Worm (Caenorhabditis elegans) whole organism, L1 larva: ENCODE measurements around the gene sox-4.

ENCODE experiments used
- C04F5.9 ChIP-seq: sonication (generic microtip); optimal IDR thresholded peaks from 2 replicates; lab custom pipeline; 2016; ENCODE audit warnings: missing genetic modification characterization, missing compliant biosample characterization
- aha-1 ChIP-seq: fragments of 150-350 bp; optimal IDR thresholded peaks from 2 replicates; lab custom pipeline; 2014; ENCODE audit warnings: missing biosample characterization, missing genetic modification characterization
- aly-2 ChIP-seq: fragments of 150-350 bp; optimal IDR thresholded peaks from 2 replicates; lab custom pipeline; 2014; ENCODE audit warnings: missing biosample characterization, missing genetic modification characterization
- ama-1 ChIP-seq: fragments of 150-350 bp; optimal IDR thresholded peaks from 2 replicates; lab custom pipeline; 2014
- ceh-63 ChIP-seq: fragments of 200-800 bp; sonication (Bioruptor generic); optimal IDR thresholded peaks from 2 replicates; lab custom pipeline; 2018; ENCODE audit warnings: mild to moderate bottlenecking, missing genetic modification characterization, missing compliant biosample characterization
- ceh-82 ChIP-seq, 3 experiments: fragments of 150-350 bp in 1 of 3; sonication (generic microtip) in 2 of 3; optimal IDR thresholded peaks; 2 replicates each; lab custom pipeline; 2014 to 2017; ENCODE audit warnings: missing biosample characterization in 3 of 3, missing genetic modification characterization in 3 of 3
- ces-1 ChIP-seq: fragments of 150-350 bp; optimal IDR thresholded peaks from 2 replicates; lab custom pipeline; 2014; ENCODE audit warnings: missing biosample characterization, missing genetic modification reagents, missing genetic modification characterization
- dsc-1 ChIP-seq: sonication (generic microtip); optimal IDR thresholded peaks from 2 replicates; lab custom pipeline; 2016; ENCODE audit warnings: mild to moderate bottlenecking, missing genetic modification characterization, missing compliant biosample characterization
- efl-1 ChIP-seq, 4 experiments: fragments of 150-350 bp; optimal IDR thresholded peaks in 3 of 4; peaks in 1 of 4; 1 replicate in 1 of 4; 2 replicates in 3 of 4; lab custom pipeline; 2014; ENCODE audit warnings: missing biosample characterization in 2 of 4, missing genetic modification characterization in 2 of 4, missing genetic modification reagents in 2 of 4
- elt-2 ChIP-seq: sonication (generic microtip); optimal IDR thresholded peaks from 2 replicates; lab custom pipeline; 2016; ENCODE audit warnings: missing genetic modification characterization, mild to moderate bottlenecking, inconsistent platforms, missing compliant biosample characterization, missing genetic modification reagents
- fkh-4 ChIP-seq: sonication (generic microtip); optimal IDR thresholded peaks from 2 replicates; lab custom pipeline; 2016; ENCODE audit warnings: missing compliant biosample characterization, missing genetic modification characterization, borderline replicate concordance
- hlh-17 ChIP-seq: fragments of 200-800 bp; sonication (Bioruptor generic); optimal IDR thresholded peaks from 2 replicates; lab custom pipeline; 2018; ENCODE audit warnings: missing genetic modification characterization, mild to moderate bottlenecking, missing compliant biosample characterization, moderate library complexity, borderline replicate concordance
- hlh-4 ChIP-seq: sonication (generic microtip); optimal IDR thresholded peaks from 2 replicates; lab custom pipeline; 2016; ENCODE audit warnings: mild to moderate bottlenecking, missing genetic modification characterization, missing compliant biosample characterization
- irx-1 ChIP-seq: sonication (generic microtip); optimal IDR thresholded peaks from 2 replicates; lab custom pipeline; 2016; ENCODE audit warnings: missing genetic modification characterization, missing compliant biosample characterization
- lin-14 ChIP-seq: fragments of 200-800 bp; sonication (Bioruptor generic); optimal IDR thresholded peaks from 2 replicates; lab custom pipeline; 2018; ENCODE audit warnings: mild to moderate bottlenecking, missing genetic modification characterization, moderate library complexity, missing compliant biosample characterization
- lin-15B ChIP-seq: fragments of 150-350 bp; sonication (generic microtip); optimal IDR thresholded peaks from 3 replicates; lab custom pipeline; 2014; ENCODE audit warnings: missing biosample characterization, missing genetic modification characterization
- lin-35 ChIP-seq, 2 experiments: fragments of 150-350 bp; optimal IDR thresholded peaks; 2 replicates each; lab custom pipeline; 2014; ENCODE audit warnings: missing biosample characterization in 2 of 2, missing genetic modification characterization in 2 of 2, missing genetic modification reagents in 2 of 2
- lin-39 ChIP-seq: fragments of 150-350 bp; optimal IDR thresholded peaks from 2 replicates; lab custom pipeline; 2014; ENCODE audit warnings: missing biosample characterization, missing genetic modification reagents, missing genetic modification characterization
- lir-3 ChIP-seq: sonication (generic microtip); optimal IDR thresholded peaks from 2 replicates; lab custom pipeline; 2016; ENCODE audit warnings: mild to moderate bottlenecking, missing genetic modification characterization, moderate library complexity, missing compliant biosample characterization; ENCODE audit not compliant: poor library complexity
- lsy-2 ChIP-seq, 2 experiments: fragments of 150-350 bp; optimal IDR thresholded peaks; 2 replicates each; lab custom pipeline; 2014; ENCODE audit warnings: missing biosample characterization in 2 of 2, missing genetic modification characterization in 2 of 2
- mdl-1 ChIP-seq, 2 experiments: fragments of 150-350 bp; optimal IDR thresholded peaks; 2 replicates each; lab custom pipeline; 2014 to 2017; ENCODE audit warnings: missing biosample characterization in 2 of 2, missing genetic modification characterization in 2 of 2, inconsistent platforms in 1 of 2
- mep-1 ChIP-seq: fragments of 150-350 bp; optimal IDR thresholded peaks from 2 replicates; lab custom pipeline; 2014; ENCODE audit warnings: missing biosample characterization, missing genetic modification characterization
- nhr-12 ChIP-seq: sonication (generic microtip); optimal IDR thresholded peaks from 2 replicates; lab custom pipeline; 2017; ENCODE audit warnings: missing biosample characterization, missing genetic modification characterization
- nhr-19 ChIP-seq: fragments of 200-800 bp; sonication (Bioruptor generic); conservative IDR thresholded peaks from 2 replicates; pipeline ENCODE4 v1.3.6; 2022; ENCODE audit warnings: missing genetic modification characterization, missing compliant biosample characterization
- nhr-20 ChIP-seq: sonication (generic microtip); optimal IDR thresholded peaks from 2 replicates; lab custom pipeline; 2016; ENCODE audit warnings: mild to moderate bottlenecking, missing genetic modification characterization, missing compliant biosample characterization
- nhr-237 ChIP-seq: fragments of 150-350 bp; optimal IDR thresholded peaks from 2 replicates; lab custom pipeline; 2014; ENCODE audit warnings: missing biosample characterization, missing genetic modification characterization
- nhr-71 ChIP-seq: sonication (generic microtip); optimal IDR thresholded peaks from 2 replicates; lab custom pipeline; 2016; ENCODE audit warnings: mild to moderate bottlenecking, missing genetic modification characterization, moderate library complexity, missing compliant biosample characterization
- nhr-84 ChIP-seq: sonication (generic microtip); optimal IDR thresholded peaks from 2 replicates; lab custom pipeline; 2017; ENCODE audit warnings: missing biosample characterization, missing genetic modification characterization
- nhr-85 ChIP-seq: sonication (generic microtip); peaks from one replicate; lab custom pipeline; 2016; ENCODE audit warnings: missing genetic modification characterization, inconsistent platforms, missing compliant biosample characterization
- nhr-90 ChIP-seq: sonication (generic microtip); optimal IDR thresholded peaks from 2 replicates; lab custom pipeline; 2016; ENCODE audit warnings: mild to moderate bottlenecking, missing genetic modification characterization, missing compliant biosample characterization; ENCODE audit not compliant: poor library complexity
- pag-3 ChIP-seq: sonication (generic microtip); optimal IDR thresholded peaks from 2 replicates; lab custom pipeline; 2017; ENCODE audit warnings: missing genetic modification characterization, mild to moderate bottlenecking, missing compliant biosample characterization, antibody characterized with exemption, borderline replicate concordance; ENCODE audit not compliant: insufficient read depth
- pqm-1 ChIP-seq: sonication (generic microtip); optimal IDR thresholded peaks from 3 replicates; lab custom pipeline; 2017; ENCODE audit warnings: missing biosample characterization, missing genetic modification characterization
- skn-1 ChIP-seq: fragments of 150-350 bp; optimal IDR thresholded peaks from 2 replicates; lab custom pipeline; 2014; ENCODE audit warnings: missing biosample characterization, missing genetic modification characterization
- sup-37 ChIP-seq: fragments of 200-800 bp; sonication (Bioruptor generic); optimal IDR thresholded peaks from 2 replicates; lab custom pipeline; 2018; ENCODE audit warnings: mild to moderate bottlenecking, missing genetic modification characterization, missing compliant biosample characterization
- swsn-7 ChIP-seq: sonication (generic microtip); optimal IDR thresholded peaks from 2 replicates; lab custom pipeline; 2016; ENCODE audit warnings: missing genetic modification characterization, missing compliant biosample characterization
- tbx-2 ChIP-seq: sonication (generic microtip); optimal IDR thresholded peaks from 2 replicates; lab custom pipeline; 2016; ENCODE audit warnings: missing genetic modification characterization, missing compliant biosample characterization
- tlp-1 ChIP-seq: fragments of 150-350 bp; optimal IDR thresholded peaks from 2 replicates; lab custom pipeline; 2014; ENCODE audit warnings: missing biosample characterization, missing genetic modification characterization
- unc-130 ChIP-seq: fragments of 150-350 bp; optimal IDR thresholded peaks from 2 replicates; lab custom pipeline; 2017; ENCODE audit warnings: missing biosample characterization, missing genetic modification characterization, inconsistent platforms
- unc-62 ChIP-seq: fragments of 150-350 bp; optimal IDR thresholded peaks from 2 replicates; lab custom pipeline; 2014; ENCODE audit warnings: missing biosample characterization, missing genetic modification reagents, missing genetic modification characterization
- xbp-1 ChIP-seq: sonication (generic microtip); optimal IDR thresholded peaks from 2 replicates; lab custom pipeline; 2016; ENCODE audit warnings: missing genetic modification characterization, missing compliant biosample characterization
- zag-1 ChIP-seq: fragments of 150-350 bp; optimal IDR thresholded peaks from 2 replicates; lab custom pipeline; 2014; ENCODE audit warnings: missing biosample characterization, missing genetic modification characterization
- ztf-11 ChIP-seq, 2 experiments: sonication (generic microtip); optimal IDR thresholded peaks; 2 replicates each; lab custom pipeline; 2016 to 2017; ENCODE audit warnings: missing genetic modification characterization in 2 of 2, missing biosample characterization in 1 of 2, missing compliant biosample characterization in 1 of 2
- ztf-4 ChIP-seq: fragments of 150-350 bp; optimal IDR thresholded peaks from 2 replicates; lab custom pipeline; 2014; ENCODE audit warnings: missing biosample characterization, missing genetic modification characterization

sox-4 gene

DNA sequence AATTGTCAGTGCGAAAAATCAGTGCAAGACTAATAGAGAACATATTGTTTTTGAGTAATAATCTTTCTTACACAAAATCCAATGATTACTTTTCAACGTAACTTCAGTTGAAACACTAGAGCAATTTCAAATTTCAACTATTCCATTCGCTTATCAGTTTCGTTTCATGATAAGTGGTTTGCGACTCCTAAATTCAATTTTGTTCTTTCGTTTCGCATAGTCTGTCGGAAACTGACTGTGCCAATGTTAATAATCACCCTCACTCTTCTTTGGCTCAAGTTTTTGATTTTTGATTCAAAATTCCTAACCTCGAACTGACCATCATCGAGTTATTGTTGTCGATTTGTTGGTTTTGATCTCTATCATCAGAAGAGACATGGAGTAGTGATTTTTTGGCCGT lies 39.9 kb upstream of the sox-4 start:
- no peak for TF ChIP-seq ces-1 (GFP tag; lab: Kevin White, UChicago)
- TF ChIP-seq efl-1 (optimal IDR thresholded peaks at IDR 0.05; lab: Kevin White, UChicago) = no peak
- peak in 1 of 2 experiments; percentile 40 for TF ChIP-seq efl-1 (GFP tag; optimal IDR thresholded peaks at IDR 0.05 in 1 of 2; lab: Kevin White, UChicago)
- peak; percentile 31 for TF ChIP-seq elt-2 (tag; lab: Kevin White, UChicago)
- TF ChIP-seq lin-35 (GFP tag; optimal IDR thresholded peaks at IDR 0.05; lab: Kevin White, UChicago) = no peak
- TF ChIP-seq ztf-11 (tag; optimal IDR thresholded peaks at IDR 0.05; lab: Kevin White, UChicago) = no peak
- TF ChIP-seq, all 84 proteins: peak for 2

ce11 chrX:3547828-3548227 lies 39.0 kb upstream of the sox-4 start:
- TF ChIP-seq nhr-19 (GFP tag; lab: Robert Waterston, UW) = no peak
- TF ChIP-seq sup-37 (GFP tag; lab: Kevin White, UChicago) = no peak
- TF ChIP-seq hlh-17 (GFP tag; lab: Kevin White, UChicago) = no peak
- no peak for TF ChIP-seq swsn-7
- no peak for TF ChIP-seq lin-15B (tag; lab: Kevin White, UChicago)
- TF ChIP-seq ama-1 (lab: Kevin White, UChicago) = no peak
- no peak for TF ChIP-seq skn-1 (tag; lab: Kevin White, UChicago)
- no peak for TF ChIP-seq irx-1 (tag; lab: Kevin White, UChicago)
- TF ChIP-seq nhr-71 (tag; lab: Kevin White, UChicago) = no peak
- TF ChIP-seq ztf-4 (tag; lab: Kevin White, UChicago) = no peak
- no peak for TF ChIP-seq lin-35 (GFP tag; optimal IDR thresholded peaks at IDR 0.05; lab: Kevin White, UChicago)
- TF ChIP-seq unc-62 = no peak
- TF ChIP-seq dsc-1 (tag; lab: Kevin White, UChicago) = no peak
- TF ChIP-seq efl-1 (optimal IDR thresholded peaks at IDR 0.05; lab: Kevin White, UChicago) = no peak
- no peak for TF ChIP-seq efl-1 (GFP tag; optimal IDR thresholded peaks at IDR 0.05 in 1 of 2; lab: Kevin White, UChicago)
- TF ChIP-seq unc-130 (tag; lab: Kevin White, UChicago) = no peak
- no peak for TF ChIP-seq C04F5.9 (tag; lab: Kevin White, UChicago)
- no peak for TF ChIP-seq xbp-1 (tag; lab: Kevin White, UChicago)

DNA sequence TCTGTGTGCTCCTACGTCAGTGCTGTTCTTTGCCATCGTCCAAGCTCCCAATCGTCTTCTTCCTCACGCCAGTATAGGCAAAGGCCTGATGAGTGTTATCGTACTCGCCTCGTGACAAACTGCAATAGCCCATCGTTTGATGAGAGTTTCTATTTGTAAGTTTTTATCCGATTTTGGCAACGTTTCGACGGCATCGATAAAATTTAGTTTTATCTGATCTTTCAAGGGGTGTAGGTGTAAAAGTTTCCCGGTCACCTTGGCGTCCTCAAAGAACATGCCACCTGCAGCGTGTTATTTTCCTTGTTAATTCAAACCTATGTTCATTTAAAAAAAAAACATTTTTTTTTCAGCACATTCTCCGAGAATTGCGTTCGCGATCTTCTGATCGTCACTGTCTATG lies 38.3 kb upstream of the sox-4 start:
- TF ChIP-seq zag-1 (tag; lab: Kevin White, UChicago) = no peak
- peak; percentile 63 for TF ChIP-seq nhr-85 (tag; lab: Kevin White, UChicago)
- TF ChIP-seq lin-14 (GFP tag; lab: Kevin White, UChicago) = peak; percentile 15
- TF ChIP-seq nhr-20 (tag; lab: Kevin White, UChicago) = peak; percentile 31
- no peak for TF ChIP-seq lir-3 (tag; lab: Kevin White, UChicago)
- TF ChIP-seq, all 84 proteins: peak for 3

ce11 chrX:3542242-3542641 lies 33.4 kb upstream of the sox-4 start, which contains the start of gene rgs-7:
Gene rgs-7 (plus strand): TSS chrX:3542542.
- TF ChIP-seq skn-1 (tag; lab: Kevin White, UChicago) (no peak), xbp-1 (tag; lab: Kevin White, UChicago) (no peak), zag-1 (tag; lab: Kevin White, UChicago) (no peak), nhr-20 (tag; lab: Kevin White, UChicago) (no peak), ceh-82 (tag; optimal IDR thresholded peaks at IDR 0.05; lab: Kevin White, UChicago) (no peak), aly-2 (no peak), swsn-7 (no peak), tlp-1 (tag; lab: Kevin White, UChicago) (no peak), nhr-237 (tag; lab: Kevin White, UChicago) (no peak), aha-1 (tag; lab: Kevin White, UChicago) (no peak), lin-15B (tag; lab: Kevin White, UChicago) (no peak), ceh-63 (GFP tag; lab: Kevin White, UChicago) (no peak), lin-39 (tag; lab: Kevin White, UChicago) (no peak)

- TF ChIP-seq unc-130 (tag; lab: Kevin White, UChicago) = no peak
- no peak for TF ChIP-seq pag-3
- no peak for TF ChIP-seq hlh-4
- TF ChIP-seq lsy-2 (tag; optimal IDR thresholded peaks at IDR 0.05; lab: Kevin White, UChicago) = peak; percentile 13 to 40
- TF ChIP-seq tbx-2 = peak; percentile 12
- TF ChIP-seq mep-1 (tag; lab: Kevin White, UChicago) = peak; percentile 37
- no peak for TF ChIP-seq nhr-84 (tag; lab: Kevin White, UChicago)
- no peak for TF ChIP-seq dsc-1 (tag; lab: Kevin White, UChicago)
- peak; percentile 61 for TF ChIP-seq nhr-85 (tag; lab: Kevin White, UChicago)
- no peak for TF ChIP-seq nhr-12 (tag; lab: Kevin White, UChicago)
- TF ChIP-seq zag-1 (tag; lab: Kevin White, UChicago) = no peak
- TF ChIP-seq pqm-1 (tag; lab: Kevin White, UChicago) = no peak
- TF ChIP-seq nhr-19 (GFP tag; lab: Robert Waterston, UW) = 0 out of 2 replicates have a peak, but pooled peaks have one; percentile 3
- peak; percentile 15 for TF ChIP-seq nhr-90
- no peak for TF ChIP-seq fkh-4
- TF ChIP-seq ceh-63 (GFP tag; lab: Kevin White, UChicago) = no peak
- TF ChIP-seq C04F5.9 (tag; lab: Kevin White, UChicago) = no peak
- TF ChIP-seq mdl-1 (tag; optimal IDR thresholded peaks at IDR 0.05; lab: Kevin White, UChicago) = peak in 1 of 2 experiments; percentile 19
Observed at ce11 chrX:3540861-3541260, 32.1 kb upstream of the sox-4 start.
